Worm (Caenorhabditis elegans) whole organism, L4/young adult: Measurements from ENCODE around the gene spig-5.

Experiments used
- dao-5 ChIP-seq: sonication (generic microtip); optimal IDR thresholded peaks from 2 replicates; lab custom pipeline; 2016; ENCODE audit warnings: missing genotype, missing genetic modification characterization, moderate library complexity, missing compliant biosample characterization
- him-1 ChIP-seq: sonication (generic microtip); optimal IDR thresholded peaks from 2 replicates; lab custom pipeline; 2016; ENCODE audit warnings: missing genotype, missing genetic modification reagents, missing genetic modification characterization, missing compliant biosample characterization

DNA sequence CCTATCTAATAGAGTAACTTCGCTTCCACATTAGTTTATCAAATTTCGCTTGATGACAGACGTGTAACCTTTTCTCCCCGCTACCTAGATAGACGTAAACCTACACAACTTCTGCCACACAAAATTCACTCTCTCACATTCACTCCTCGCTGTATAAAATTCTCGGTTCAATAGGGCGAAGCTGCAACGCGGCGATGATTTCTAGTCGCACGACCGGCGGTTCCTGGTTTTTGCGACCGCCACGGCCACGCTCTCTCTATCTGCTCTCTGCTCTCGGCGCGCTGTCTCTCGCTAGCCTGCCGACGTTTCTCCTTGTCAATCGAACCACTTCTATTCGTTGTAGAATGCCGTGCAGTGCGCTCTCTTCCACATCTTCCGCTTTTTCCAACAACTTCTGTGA is 42.7 kb downstream of the spig-5 start:
- no peak for TF ChIP-seq dao-5 (tag; lab: Kevin White, UChicago)
- TF ChIP-seq him-1 (tag; lab: Kevin White, UChicago) = peak; percentile 50
